Fruit fly (Drosophila melanogaster) ovary, adult (tissue): ENCODE results near the gene Ppox.

Experiments
- CG17801 ChIP-seq: fragments of 200-800 bp; optimal IDR thresholded peaks from 2 replicates; lab custom pipeline; 2019; ENCODE audit warnings: missing biosample characterization, mild to moderate bottlenecking, missing genetic modification characterization, moderate library complexity; ENCODE audit not compliant: partially characterized antibody

The Ppox gene

dm6 chr3R:24626667-24627066 is 35.0 kb downstream of the Ppox start:
- no peak for TF ChIP-seq CG17801

- no peak for TF ChIP-seq CG17801
Measured at dm6 chr3R:24626003-24626486, 35.6 kb downstream of the Ppox start.

- TF ChIP-seq CG17801 = peak; percentile 54
Measured at dm6 chr3R:24625517-24625925, 36.1 kb downstream of the Ppox start, which contains the start of the genes Syx18 and atl. Syx18 (minus strand) TSS chr3R:24625562. atl (plus strand) TSS chr3R:24625671.

DNA sequence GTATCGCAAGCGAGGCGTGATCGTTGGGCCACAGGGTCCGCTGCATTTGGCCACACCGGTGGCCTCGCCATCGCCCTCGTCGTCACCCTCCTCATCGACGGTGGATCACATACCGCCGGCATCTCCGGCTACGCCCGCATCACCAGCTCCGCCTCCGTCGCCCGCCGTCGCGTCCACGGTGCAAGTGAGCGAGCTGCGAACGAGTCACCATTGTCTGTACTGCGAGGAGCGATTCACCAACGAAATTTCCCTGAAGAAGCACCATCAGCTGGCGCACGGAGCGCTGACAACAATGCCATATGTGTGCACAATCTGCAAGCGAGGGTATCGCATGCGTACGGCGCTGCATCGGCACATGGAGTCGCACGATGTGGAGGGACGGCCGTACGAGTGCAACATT is 41.1 kb downstream of the Ppox start:
- TF ChIP-seq CG17801 = no peak

- TF ChIP-seq CG17801 = no peak
Measured at dm6 chr3R:24614707-24615022, 47.0 kb downstream of the Ppox start.

- TF ChIP-seq CG17801 = no peak
Measured at dm6 chr3R:24613819-24614706, 47.6 kb downstream of the Ppox start.
